Worm (Caenorhabditis elegans): ENCODE measurements around the gene F25D1.3.

ce11 chrV:10556362-10556761 lies 27.8 kb downstream of the F25D1.3 start:
- TF ChIP-seq tra-4 (tag; optimal IDR thresholded peaks at IDR 0.05), result no peak
- no peak for TF ChIP-seq scrt-1 (GFP tag; IDR thresholded peaks at IDR 0.05)
- TF ChIP-seq ama-1 (optimal IDR thresholded peaks at IDR 0.05), result no peak
- TF ChIP-seq F13C5.2 (tag; optimal IDR thresholded peaks at IDR 0.05), result no peak
- no peak for TF ChIP-seq tbx-11 (GFP tag; IDR thresholded peaks at IDR 0.05)
- no peak for TF ChIP-seq ets-7 (tag; optimal IDR thresholded peaks at IDR 0.05)
- TF ChIP-seq flt-1 (GFP tag; IDR thresholded peaks at IDR 0.05), result no peak
- no peak for TF ChIP-seq sea-1 (GFP tag; conservative IDR thresholded peaks at IDR 0.05)
- no peak for TF ChIP-seq ceh-13 (GFP tag; optimal IDR thresholded peaks at IDR 0.05)
